Fruit fly (Drosophila melanogaster): ENCODE data around the gene Rh7.

Gene Rh7

DNA sequence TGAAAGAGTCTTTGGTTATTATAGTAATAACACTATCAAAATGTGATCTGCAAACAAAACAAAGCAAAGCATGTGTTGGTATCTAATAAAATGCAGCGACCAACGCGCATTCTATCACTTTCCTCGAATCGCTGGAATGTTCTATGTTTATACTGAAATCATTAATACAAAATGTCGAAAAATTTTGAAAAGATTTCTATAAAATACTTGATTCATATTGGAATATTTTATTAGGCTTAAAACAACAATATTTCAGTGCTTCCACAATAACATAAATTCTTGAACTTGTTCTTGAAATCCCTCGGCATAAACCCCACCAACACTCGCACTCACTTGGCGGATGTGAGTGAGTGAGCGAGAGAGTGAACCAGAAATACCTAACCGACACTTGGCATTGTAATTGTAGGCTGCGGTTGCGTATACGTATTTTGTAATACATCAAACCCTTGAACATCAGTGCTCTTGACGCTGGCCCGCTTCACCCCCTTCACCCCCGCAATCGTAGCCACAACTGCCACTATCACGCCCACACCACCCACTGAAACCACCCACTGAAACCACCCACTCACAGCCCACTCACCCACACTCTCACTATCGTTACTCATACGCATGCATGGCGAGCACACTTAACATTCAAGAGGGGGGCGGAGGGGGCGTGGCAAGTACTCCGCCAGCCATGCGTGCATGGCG, 47.8 kb upstream of the Rh7 start (continued):
- TF ChIP-seq CG17568 (GFP tag; optimal IDR thresholded peaks at IDR 0.05) (no peak), CG15601 (tag; optimal IDR thresholded peaks at IDR 0.05) (no peak), CG15479 (GFP tag; optimal IDR thresholded peaks at IDR 0.05) (no peak), NC2β (GFP tag; optimal IDR thresholded peaks at IDR 0.05) (no peak), crol (GFP tag; IDR thresholded peaks at IDR 0.05) (peak; percentile 89), CG11504 (tag; optimal IDR thresholded peaks at IDR 0.05) (peak; percentile 62), Stat92E (GFP tag; optimal IDR thresholded peaks at IDR 0.05) (no peak), CG16815 (GFP tag; optimal IDR thresholded peaks at IDR 0.05) (no peak), CG10366 (GFP tag; IDR thresholded peaks at IDR 0.05) (peak; percentile 46), CG3847 (GFP tag; IDR thresholded peaks at IDR 0.05) (peak; percentile 14; the same call in 1 of the 2 replicates), inv (GFP tag; IDR thresholded peaks at IDR 0.05; ENCODE audit: partially characterized antibody) (no peak), CG1792 (GFP tag; optimal IDR thresholded peaks at IDR 0.05) (no peak), row (GFP tag; IDR thresholded peaks at IDR 0.05) (peak; percentile 60; the same call in 2 of the 3 replicates), gsb (GFP tag; IDR thresholded peaks at IDR 0.05) (peak; percentile 35; the same call in 1 of the 2 replicates), CG15696 (tag; optimal IDR thresholded peaks at IDR 0.05) (no peak), Nf-YC (tag; optimal IDR thresholded peaks at IDR 0.05) (no peak), Six4 (GFP tag; optimal IDR thresholded peaks at IDR 0.05) (no peak), Xrp1 (GFP tag; IDR thresholded peaks at IDR 0.05) (peak; percentile 62), CG12744 (GFP tag; optimal IDR thresholded peaks at IDR 0.05) (no peak), HLHmδ (GFP tag; optimal IDR thresholded peaks at IDR 0.05) (no peak), CG13424 (tag; optimal IDR thresholded peaks at IDR 0.05) (peak; percentile 59), ase (GFP tag; IDR thresholded peaks at IDR 0.05) (peak; percentile 41; the same call in 1 of the 3 replicates), CG31365 (tag; optimal IDR thresholded peaks at IDR 0.05) (no peak), Hr39 (optimal IDR thresholded peaks at IDR 0.05) (no peak), CG12659 (GFP tag; optimal IDR thresholded peaks at IDR 0.05) (peak; percentile 7), CG1647 (GFP tag; optimal IDR thresholded peaks at IDR 0.05) (no peak), shn (GFP tag; optimal IDR thresholded peaks at IDR 0.05) (no peak), mam (GFP tag; optimal IDR thresholded peaks at IDR 0.05) (no peak), Med (GFP tag) (peak; percentile 78), zfh1 (GFP tag; IDR thresholded peaks at IDR 0.05) (peak; percentile 64), CG10267 (tag; optimal IDR thresholded peaks at IDR 0.05) (no peak), CG6175 (GFP tag; IDR thresholded peaks at IDR 0.05) (no peak), gem (tag; optimal IDR thresholded peaks at IDR 0.05) (peak; percentile 65), pnt (GFP tag; optimal IDR thresholded peaks at IDR 0.05) (no peak), tna (GFP tag; IDR thresholded peaks at IDR 0.05; ENCODE audit: partially characterized antibody) (no peak), CG4328 (GFP tag; optimal IDR thresholded peaks at IDR 0.05) (no peak), pita (GFP tag; optimal IDR thresholded peaks at IDR 0.05) (no peak), pfk (GFP tag; optimal IDR thresholded peaks at IDR 0.05) (no peak), croc (GFP tag; conservative IDR thresholded peaks at IDR 0.05) (no peak), dan (GFP tag; IDR thresholded peaks at IDR 0.05) (no peak), nau (GFP tag; optimal IDR thresholded peaks at IDR 0.05) (no peak), CG17359 (tag; optimal IDR thresholded peaks at IDR 0.05) (peak; percentile 28), CHES-1-like (GFP tag; optimal IDR thresholded peaks at IDR 0.05) (no peak), CG1024 (GFP tag; IDR thresholded peaks at IDR 0.05) (no peak), CG1602 (GFP tag; optimal IDR thresholded peaks at IDR 0.05) (no peak), pros (GFP tag; optimal IDR thresholded peaks at IDR 0.05) (no peak), ewg (GFP tag; optimal IDR thresholded peaks at IDR 0.05) (no peak), CG17328 (GFP tag; IDR thresholded peaks at IDR 0.05) (peak; percentile 58), lbe (GFP tag; optimal IDR thresholded peaks at IDR 0.05) (no peak), h (optimal IDR thresholded peaks at IDR 0.05) (no peak)

Measured in whole organism, embryonic.